Fruit fly (Drosophila melanogaster): Measurements from ENCODE around the gene Phlpp.

DNA sequence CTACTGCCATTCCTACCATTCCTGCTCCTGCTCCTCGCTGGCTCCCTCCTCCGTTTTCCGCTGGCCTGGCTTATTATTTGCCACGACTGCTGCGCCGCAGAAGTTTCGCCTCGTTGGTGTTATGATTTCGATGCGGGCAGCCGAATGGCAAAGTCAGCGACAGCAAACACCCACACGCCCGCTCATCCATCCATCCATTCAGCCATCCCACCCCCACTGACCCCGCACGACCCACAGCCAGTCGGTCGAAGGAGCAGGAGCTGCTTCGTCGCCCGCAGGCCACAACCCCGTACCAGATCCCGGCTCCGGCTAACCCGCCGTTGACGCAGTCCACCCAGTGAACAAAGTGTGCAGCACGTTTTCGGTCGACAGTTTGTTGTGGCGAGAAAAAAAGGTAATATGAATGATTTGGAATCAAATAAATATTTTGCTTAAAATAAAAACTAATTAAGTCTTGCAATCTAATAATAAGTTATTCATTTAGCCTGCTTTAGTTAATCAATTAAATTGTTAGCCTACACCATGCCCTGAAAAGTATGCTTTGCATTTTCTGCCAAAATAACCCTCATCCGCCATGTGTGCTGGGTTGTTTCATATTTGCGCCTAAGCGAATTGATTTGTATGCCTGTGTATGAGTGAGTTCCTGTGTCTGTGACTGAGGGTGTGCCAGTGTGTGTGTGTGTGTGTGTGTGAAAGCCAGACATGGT is 32.3 kb upstream of the Phlpp start:
- TF ChIP-seq z (GFP tag; IDR thresholded peaks at IDR 0.05) (no peak), Rx (GFP tag; IDR thresholded peaks at IDR 0.05) (no peak), CG33557 (GFP tag; optimal IDR thresholded peaks at IDR 0.05) (no peak), Dref (GFP tag; IDR thresholded peaks at IDR 0.05) (no peak), maf-S (GFP tag; optimal IDR thresholded peaks at IDR 0.05) (no peak), CG31388 (GFP tag; optimal IDR thresholded peaks at IDR 0.05) (no peak), CG18011 (GFP tag; optimal IDR thresholded peaks at IDR 0.05) (no peak), stwl (tag; optimal IDR thresholded peaks at IDR 0.05) (no peak), CG18619 (GFP tag; optimal IDR thresholded peaks at IDR 0.05) (peak; percentile 60), eve (GFP tag; optimal IDR thresholded peaks at IDR 0.05) (no peak), Meics (GFP tag; optimal IDR thresholded peaks at IDR 0.05) (peak; percentile 77)

Measured in whole organism, embryonic.